Worm (Caenorhabditis elegans) whole organism, late embryonic: ENCODE data around the gene F42A9.8.
A peak's percentile ranks its signal among the peaks of the same experiment; 100 is the strongest.

ENCODE experiments used
- C08G9.2 ChIP-seq: sonication (generic microtip); optimal IDR thresholded peaks from 2 replicates; lab custom pipeline; 2016; ENCODE audit warnings: mild to moderate bottlenecking, missing genetic modification characterization, moderate library complexity, missing compliant biosample characterization
- C38D4.7 ChIP-seq: fragments of 200-800 bp; sonication (Bioruptor generic); optimal IDR thresholded peaks from 2 replicates; lab custom pipeline; 2018; ENCODE audit warnings: mild to moderate bottlenecking, missing genetic modification characterization, moderate library complexity, missing compliant biosample characterization
- F13H6.1 ChIP-seq: sonication (generic microtip); optimal IDR thresholded peaks from 2 replicates; lab custom pipeline; 2016; ENCODE audit warnings: missing genetic modification characterization, missing compliant biosample characterization
- K09A11.1 ChIP-seq: sonication (generic microtip); optimal IDR thresholded peaks from 2 replicates; lab custom pipeline; 2017; ENCODE audit warnings: antibody characterized with exemption, mild to moderate bottlenecking, missing genetic modification characterization, missing compliant biosample characterization; ENCODE audit not compliant: insufficient read depth
- T23F11.4 ChIP-seq: fragments of 200-800 bp; sonication (Bioruptor generic); optimal IDR thresholded peaks from 2 replicates; lab custom pipeline; 2018; ENCODE audit warnings: mild to moderate bottlenecking, missing genetic modification characterization, missing compliant biosample characterization
- Y22D7AL.16 ChIP-seq: sonication (generic microtip); optimal IDR thresholded peaks from 2 replicates; lab custom pipeline; 2016; ENCODE audit warnings: missing genetic modification characterization, missing compliant biosample characterization
- ama-1 ChIP-seq: fragments of 150-350 bp; optimal IDR thresholded peaks from 2 replicates; lab custom pipeline; 2014
- ceh-14 ChIP-seq: sonication (generic microtip); optimal IDR thresholded peaks from 2 replicates; lab custom pipeline; 2016; ENCODE audit warnings: missing genotype, missing genetic modification characterization, missing compliant biosample characterization
- ceh-18 ChIP-seq: sonication (generic microtip); optimal IDR thresholded peaks from 2 replicates; lab custom pipeline; 2016; ENCODE audit warnings: missing genetic modification characterization, missing compliant biosample characterization
- ceh-19 ChIP-seq: fragments of 200-800 bp; sonication (Bioruptor generic); optimal IDR thresholded peaks from 2 replicates; lab custom pipeline; 2018; ENCODE audit warnings: mild to moderate bottlenecking, missing genetic modification characterization, missing compliant biosample characterization
- ceh-2 ChIP-seq: sonication (generic microtip); optimal IDR thresholded peaks from 2 replicates; lab custom pipeline; 2016; ENCODE audit warnings: missing genotype, missing genetic modification characterization, missing compliant biosample characterization
- ceh-22 ChIP-seq: sonication (generic microtip); optimal IDR thresholded peaks from 2 replicates; lab custom pipeline; 2017; ENCODE audit warnings: missing biosample characterization, missing genetic modification characterization
- ceh-24 ChIP-seq: sonication (generic microtip); optimal IDR thresholded peaks from 2 replicates; lab custom pipeline; 2016; ENCODE audit warnings: mild to moderate bottlenecking, missing genetic modification characterization, missing compliant biosample characterization
- ceh-30 ChIP-seq: fragments of 150-350 bp; optimal IDR thresholded peaks from 2 replicates; lab custom pipeline; 2014; ENCODE audit warnings: missing biosample characterization, missing genetic modification characterization
- ceh-31 ChIP-seq: sonication (generic microtip); optimal IDR thresholded peaks from 2 replicates; lab custom pipeline; 2016; ENCODE audit warnings: missing genetic modification characterization, missing compliant biosample characterization
- ceh-45 ChIP-seq: fragments of 200-800 bp; sonication (Bioruptor generic); IDR thresholded peaks from 2 replicates; pipeline ENCODE4 v1.3.6; 2022; ENCODE audit warnings: missing genetic modification reagents, missing genetic modification characterization, missing compliant biosample characterization
- ceh-48 ChIP-seq: sonication (generic microtip); optimal IDR thresholded peaks from 2 replicates; lab custom pipeline; 2016; ENCODE audit warnings: missing genetic modification characterization, inconsistent platforms, missing compliant biosample characterization
- ceh-6 ChIP-seq: fragments of 200-800 bp; sonication (Bioruptor generic); optimal IDR thresholded peaks from 2 replicates; lab custom pipeline; 2018; ENCODE audit warnings: mild to moderate bottlenecking, missing genetic modification characterization, missing compliant biosample characterization
- che-1 ChIP-seq: sonication (generic microtip); optimal IDR thresholded peaks from 2 replicates; lab custom pipeline; 2016; ENCODE audit warnings: mild to moderate bottlenecking, missing genetic modification characterization, missing compliant biosample characterization
- dmd-4 ChIP-seq: sonication (generic microtip); optimal IDR thresholded peaks from 2 replicates; lab custom pipeline; 2016; ENCODE audit warnings: borderline replicate concordance, missing genetic modification characterization, missing compliant biosample characterization
- dve-1 ChIP-seq: sonication (generic microtip); optimal IDR thresholded peaks from 2 replicates; lab custom pipeline; 2017; ENCODE audit warnings: antibody characterized with exemption, mild to moderate bottlenecking, missing genetic modification characterization, missing compliant biosample characterization
- fax-1 ChIP-seq: sonication (generic microtip); optimal IDR thresholded peaks from 2 replicates; lab custom pipeline; 2016; ENCODE audit warnings: missing genotype, missing genetic modification characterization, missing compliant biosample characterization
- fkh-10 ChIP-seq: fragments of 150-350 bp; optimal IDR thresholded peaks from 2 replicates; lab custom pipeline; 2014; ENCODE audit warnings: missing biosample characterization, missing genetic modification reagents, missing genetic modification characterization
- fkh-6 ChIP-seq: sonication (generic microtip); optimal IDR thresholded peaks from 2 replicates; lab custom pipeline; 2016; ENCODE audit warnings: missing genetic modification characterization, missing compliant biosample characterization
- hlh-13 ChIP-seq: fragments of 200-800 bp; sonication (Bioruptor generic); optimal IDR thresholded peaks from 2 replicates; lab custom pipeline; 2018; ENCODE audit warnings: mild to moderate bottlenecking, missing genetic modification characterization, missing compliant biosample characterization
- hlh-15 ChIP-seq: sonication (generic microtip); optimal IDR thresholded peaks from 2 replicates; lab custom pipeline; 2016; ENCODE audit warnings: missing genetic modification characterization, missing compliant biosample characterization
- hlh-8 ChIP-seq: sonication (generic microtip); optimal IDR thresholded peaks from 2 replicates; lab custom pipeline; 2016; ENCODE audit warnings: missing genotype, missing genetic modification characterization, missing compliant biosample characterization
- lin-11 ChIP-seq: fragments of 200-800 bp; sonication (Bioruptor generic); optimal IDR thresholded peaks from 2 replicates; lab custom pipeline; 2018; ENCODE audit warnings: mild to moderate bottlenecking, missing genetic modification characterization, missing compliant biosample characterization
- mec-3 ChIP-seq: sonication (generic microtip); optimal IDR thresholded peaks from 2 replicates; lab custom pipeline; 2016; ENCODE audit warnings: borderline replicate concordance, missing genetic modification characterization, missing compliant biosample characterization
- nfya-1 ChIP-seq: sonication (generic microtip); optimal IDR thresholded peaks from 2 replicates; lab custom pipeline; 2017; ENCODE audit warnings: missing genetic modification characterization, mild to moderate bottlenecking, missing compliant biosample characterization, antibody characterized with exemption, moderate library complexity
- npax-4 ChIP-seq: sonication (generic microtip); optimal IDR thresholded peaks from 2 replicates; lab custom pipeline; 2016; ENCODE audit warnings: missing genetic modification characterization, missing compliant biosample characterization
- pat-9 ChIP-seq: fragments of 200-800 bp; sonication (Bioruptor generic); optimal IDR thresholded peaks from 2 replicates; lab custom pipeline; 2018; ENCODE audit warnings: mild to moderate bottlenecking, missing genetic modification characterization, moderate library complexity, missing compliant biosample characterization
- pax-1 ChIP-seq: fragments of 150-350 bp; optimal IDR thresholded peaks from 2 replicates; lab custom pipeline; 2014; ENCODE audit warnings: missing biosample characterization, missing genetic modification characterization
- pha-2 ChIP-seq: sonication (generic microtip); optimal IDR thresholded peaks from 2 replicates; lab custom pipeline; 2017; ENCODE audit warnings: mild to moderate bottlenecking, missing genetic modification characterization, missing compliant biosample characterization
- pha-4 ChIP-seq: fragments of 150-350 bp; optimal IDR thresholded peaks from 2 replicates; lab custom pipeline; 2018; ENCODE audit warnings: missing biosample characterization, missing genetic modification reagents, missing genetic modification characterization
- pqm-1 ChIP-seq: sonication (generic microtip); optimal IDR thresholded peaks from 2 replicates; lab custom pipeline; 2016; ENCODE audit warnings: missing genetic modification characterization, missing compliant biosample characterization
- ref-2 ChIP-seq: sonication (generic microtip); optimal IDR thresholded peaks from 2 replicates; lab custom pipeline; 2016; ENCODE audit warnings: missing genetic modification characterization, missing compliant biosample characterization
- sox-2 ChIP-seq: fragments of 200-800 bp; sonication (Bioruptor generic); IDR thresholded peaks from 2 replicates; pipeline ENCODE4 v1.3.6; 2022; ENCODE audit warnings: missing genetic modification reagents, missing genetic modification characterization, missing compliant biosample characterization
- tbx-2 ChIP-seq: sonication (generic microtip); optimal IDR thresholded peaks from 2 replicates; lab custom pipeline; 2016; ENCODE audit warnings: missing genetic modification characterization, missing compliant biosample characterization
- ttx-3 ChIP-seq: sonication (generic microtip); optimal IDR thresholded peaks from 2 replicates; lab custom pipeline; 2016; ENCODE audit warnings: missing genetic modification reagents, missing genetic modification characterization, missing compliant biosample characterization
- unc-42 ChIP-seq: sonication (generic microtip); optimal IDR thresholded peaks from 2 replicates; lab custom pipeline; 2016; ENCODE audit warnings: missing genotype, missing genetic modification characterization, missing compliant biosample characterization
- zip-5 ChIP-seq: sonication (generic microtip); optimal IDR thresholded peaks from 2 replicates; lab custom pipeline; 2016; ENCODE audit warnings: missing genetic modification characterization, missing compliant biosample characterization

The F42A9.8 gene

ce11 chrIV:8620102-8620733 is 1.6 kb upstream of the F42A9.8 start, which contains the start of gene lin-49 (continued):
- TF ChIP-seq zip-5 (tag; lab: Kevin White, UChicago) (no peak), pha-2 (tag; lab: Kevin White, UChicago) (no peak), dve-1 (no peak), ceh-24 (tag; lab: Kevin White, UChicago) (no peak), F13H6.1 (no peak), ceh-30 (tag; lab: Kevin White, UChicago) (no peak), pqm-1 (tag; lab: Kevin White, UChicago) (no peak), ceh-2 (tag; lab: Kevin White, UChicago) (no peak), fkh-6 (no peak), ref-2 (no peak), mec-3 (no peak), C38D4.7 (GFP tag; lab: Kevin White, UChicago) (no peak), tbx-2 (peak; percentile 53), ceh-18 (tag; lab: Kevin White, UChicago) (no peak), ttx-3 (tag; lab: Kevin White, UChicago) (no peak)
- TF ChIP-seq, all 69 proteins: peak for 5

- TF ChIP-seq pha-2 (tag; lab: Kevin White, UChicago) (no peak), fkh-10 (GFP tag; lab: Kevin White, UChicago) (no peak), ama-1 (no peak), Y22D7AL.16 (tag; lab: Kevin White, UChicago) (no peak), ceh-31 (tag; lab: Kevin White, UChicago) (no peak), unc-42 (tag; lab: Kevin White, UChicago) (no peak), K09A11.1 (no peak), pax-1 (tag; lab: Kevin White, UChicago) (no peak), che-1 (tag; lab: Kevin White, UChicago) (no peak), ceh-6 (no peak), C08G9.2 (tag; lab: Kevin White, UChicago) (no peak), ceh-19 (GFP tag; lab: Kevin White, UChicago) (no peak), dmd-4 (tag; lab: Kevin White, UChicago) (no peak), F13H6.1 (no peak), npax-4 (no peak), fax-1 (tag; lab: Kevin White, UChicago) (no peak)
Measured at ce11 chrIV:8617047-8617446, 1.5 kb downstream of the F42A9.8 start, which contains the start of the genes F42A9.7 and F42A9.3. Gene F42A9.7 (minus strand): TSS chrIV:8617147. Gene F42A9.3 (plus strand): TSS chrIV:8617260.

- TF ChIP-seq hlh-13 (no peak), ceh-45 (GFP tag; lab: Robert Waterston, UW) (no peak), pat-9 (tag; lab: Kevin White, UChicago) (no peak), ceh-22 (no peak), nfya-1 (tag; lab: Kevin White, UChicago) (no peak), F13H6.1 (no peak), che-1 (tag; lab: Kevin White, UChicago) (no peak), ceh-48 (tag; lab: Kevin White, UChicago) (no peak), mec-3 (no peak), K09A11.1 (no peak), fax-1 (tag; lab: Kevin White, UChicago) (no peak), lin-11 (tag; lab: Kevin White, UChicago) (no peak), ama-1 (no peak), T23F11.4 (GFP tag; lab: Kevin White, UChicago) (no peak), dve-1 (no peak)
Measured at ce11 chrIV:8615314-8615713, 3.3 kb downstream of the F42A9.8 start.

- TF ChIP-seq hlh-15 = no peak
- TF ChIP-seq pha-4 (tag; lab: Kevin White, UChicago) = no peak
- TF ChIP-seq ceh-14 = no peak
- TF ChIP-seq hlh-8 (tag; lab: Kevin White, UChicago) = no peak
- no peak for TF ChIP-seq sox-2 (GFP tag; lab: Robert Waterston, UW)
- no peak for TF ChIP-seq F13H6.1
Measured at ce11 chrIV:8614680-8615079, 3.9 kb downstream of the F42A9.8 start, which contains the start of gene cyp-33E3. Gene cyp-33E3 (plus strand): TSS chrIV:8614995.
